Worm (Caenorhabditis elegans): ENCODE measurements around the gene ZK669.5.

ZK669.5 gene

DNA sequence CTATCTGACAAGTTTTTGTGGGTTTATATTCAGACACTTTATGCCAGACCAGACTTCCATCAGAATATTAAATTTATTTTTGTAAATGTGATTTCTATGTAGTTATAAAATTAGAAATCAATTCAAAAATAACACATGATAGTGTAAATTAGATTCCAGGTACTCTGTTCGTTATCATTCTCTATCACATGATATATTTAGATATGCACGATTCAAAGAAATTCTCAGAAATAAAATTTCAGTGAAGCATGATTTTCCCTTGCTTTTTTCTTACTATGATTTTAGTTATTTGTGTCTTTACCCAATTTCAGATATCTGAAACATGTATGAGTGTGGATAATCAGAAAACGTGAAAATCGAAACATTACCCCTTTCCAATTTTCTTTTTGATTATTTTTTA is 30.8 kb upstream of the ZK669.5 start:
- no peak for TF ChIP-seq nfya-1 (tag; optimal IDR thresholded peaks at IDR 0.05)
- TF ChIP-seq nhr-11 (tag; optimal IDR thresholded peaks at IDR 0.05), result no peak
- TF ChIP-seq unc-42 (tag; optimal IDR thresholded peaks at IDR 0.05), result no peak
- TF ChIP-seq C08G9.2 (tag; optimal IDR thresholded peaks at IDR 0.05), result no peak
- TF ChIP-seq ceh-18 (tag; optimal IDR thresholded peaks at IDR 0.05), result no peak
- TF ChIP-seq unc-86 (tag; optimal IDR thresholded peaks at IDR 0.05), result no peak
- no peak for TF ChIP-seq sox-2 (GFP tag; IDR thresholded peaks at IDR 0.05)
- TF ChIP-seq ztf-16 (tag; optimal IDR thresholded peaks at IDR 0.05), result no peak
- TF ChIP-seq fax-1 (tag; optimal IDR thresholded peaks at IDR 0.05), result no peak

DNA sequence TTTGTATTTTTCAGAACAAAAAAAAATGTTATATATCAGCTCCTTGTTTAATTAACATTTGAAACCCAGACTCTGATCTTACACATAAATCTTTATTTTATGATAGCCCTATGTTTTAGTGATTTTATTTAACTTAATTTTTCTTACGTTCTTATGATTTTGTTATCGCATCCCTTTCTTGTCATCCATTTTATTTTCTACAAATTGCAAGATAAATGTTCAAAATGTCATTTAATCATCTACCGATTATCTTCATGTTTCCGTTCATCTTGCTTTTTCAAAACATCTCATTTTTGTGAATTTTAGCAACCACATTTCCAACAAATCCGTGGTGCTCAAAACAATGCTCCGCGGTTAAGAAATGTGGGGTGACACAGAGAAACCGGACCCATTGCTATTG is 29.6 kb upstream of the ZK669.5 start, which contains the start of gene DH11.5:
Gene DH11.5, plus strand, starts transcription at position 301 of the 400 bp plus-strand sequence.
- TF ChIP-seq unc-86 (tag; optimal IDR thresholded peaks at IDR 0.05), result no peak
- no peak for TF ChIP-seq ceh-2 (tag; optimal IDR thresholded peaks at IDR 0.05)
- no peak for TF ChIP-seq ceh-30 (tag; optimal IDR thresholded peaks at IDR 0.05)
- no peak for TF ChIP-seq sdc-2 (tag; optimal IDR thresholded peaks at IDR 0.05)
- TF ChIP-seq ceh-14 (tag; optimal IDR thresholded peaks at IDR 0.05), result no peak
- no peak for TF ChIP-seq ama-1 (optimal IDR thresholded peaks at IDR 0.05)
- TF ChIP-seq gmeb-2 (tag; optimal IDR thresholded peaks at IDR 0.05), result no peak
- no peak for TF ChIP-seq mec-3 (tag; optimal IDR thresholded peaks at IDR 0.05; ENCODE audit: borderline replicate concordance)

DNA sequence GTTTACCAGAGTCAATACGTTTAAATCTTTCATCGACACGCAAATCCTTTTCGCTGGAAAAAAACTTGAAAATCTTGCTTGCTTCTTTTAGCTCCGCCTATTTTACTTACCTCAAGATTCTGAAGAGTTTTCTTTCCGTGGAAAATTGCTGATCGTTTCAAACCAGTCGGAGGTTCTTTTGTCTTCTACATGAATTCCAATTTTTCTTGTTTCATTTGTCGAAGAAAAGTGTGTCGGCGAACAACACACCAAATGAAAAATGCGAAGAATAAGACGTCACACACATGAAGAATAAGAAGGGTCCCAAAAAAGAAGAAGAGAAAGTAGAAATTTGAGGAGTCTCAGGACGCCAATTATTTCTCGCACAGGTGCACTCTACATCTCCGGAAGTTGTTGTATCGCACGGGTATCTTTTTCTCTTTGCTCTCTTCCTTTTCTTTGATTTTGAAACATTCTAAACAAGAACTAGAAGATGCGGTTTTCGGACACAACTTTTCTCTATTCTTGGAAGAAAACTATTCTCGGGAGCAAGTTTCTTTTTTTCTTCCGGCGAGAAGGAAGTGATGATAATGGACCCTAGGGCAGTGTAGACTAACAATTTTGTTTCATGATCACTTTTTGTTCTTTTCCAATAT is 27.6 kb upstream of the ZK669.5 start:
- TF ChIP-seq ceh-18 (tag; optimal IDR thresholded peaks at IDR 0.05), result no peak
- no peak for TF ChIP-seq unc-55 (GFP tag; optimal IDR thresholded peaks at IDR 0.05)
- no peak for TF ChIP-seq nhr-11 (tag; optimal IDR thresholded peaks at IDR 0.05)
- TF ChIP-seq pax-1 (tag; optimal IDR thresholded peaks at IDR 0.05), result no peak
- TF ChIP-seq tbx-2 (tag; optimal IDR thresholded peaks at IDR 0.05), result no peak
- TF ChIP-seq ceh-34 (tag; optimal IDR thresholded peaks at IDR 0.05), result no peak
- TF ChIP-seq sox-4 (tag; optimal IDR thresholded peaks at IDR 0.05), result no peak
- no peak for TF ChIP-seq F13H6.1 (tag; optimal IDR thresholded peaks at IDR 0.05)
- TF ChIP-seq hlh-6 (tag; optimal IDR thresholded peaks at IDR 0.05), result no peak
- TF ChIP-seq npax-4 (tag; optimal IDR thresholded peaks at IDR 0.05), result no peak

DNA sequence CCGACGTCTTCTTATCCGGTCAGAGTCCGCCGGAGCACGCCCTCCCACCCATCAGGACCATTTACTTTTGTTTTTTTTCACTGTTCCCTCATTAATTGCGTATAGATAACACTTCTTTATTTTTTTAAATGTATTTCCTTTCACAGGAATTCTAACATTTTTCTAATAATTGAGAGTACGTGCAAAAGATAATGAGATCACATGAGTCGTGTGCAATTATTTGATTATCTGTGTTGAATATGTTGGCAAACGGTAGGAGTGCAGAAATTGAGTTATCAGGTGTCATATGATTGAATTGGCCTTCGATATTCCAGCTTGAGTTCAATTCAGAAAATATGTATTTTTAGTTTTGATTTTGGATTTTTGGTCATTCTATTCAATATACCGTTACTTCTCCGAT is 21.7 kb upstream of the ZK669.5 start:
- TF ChIP-seq unc-42 (tag; optimal IDR thresholded peaks at IDR 0.05), result peak; percentile 50
- no peak for TF ChIP-seq ztf-16 (tag; optimal IDR thresholded peaks at IDR 0.05)

DNA sequence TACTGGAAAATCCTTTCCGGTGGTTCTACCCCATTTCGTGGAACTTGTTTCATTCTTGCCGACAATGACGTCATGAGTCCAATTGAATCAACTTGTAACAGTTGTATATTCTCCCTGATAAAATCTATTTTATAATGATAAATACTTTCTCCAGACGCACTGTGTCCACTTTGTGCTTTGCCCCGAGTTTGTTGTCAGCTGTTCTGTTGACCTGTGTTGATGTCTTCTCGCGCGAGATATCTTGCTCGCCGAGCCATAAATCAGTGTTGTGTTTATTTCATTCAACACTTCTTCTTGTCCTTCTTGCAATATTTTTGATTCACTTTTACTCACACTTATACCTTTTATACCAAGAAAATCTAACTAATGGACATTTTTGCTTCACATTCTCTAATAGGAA is 15.5 kb upstream of the ZK669.5 start:
- TF ChIP-seq ceh-14 (tag; optimal IDR thresholded peaks at IDR 0.05) (no peak), dve-1 (tag; optimal IDR thresholded peaks at IDR 0.05) (no peak), Y22D7AL.16 (tag; optimal IDR thresholded peaks at IDR 0.05) (no peak), elt-2 (tag; optimal IDR thresholded peaks at IDR 0.05) (no peak), fax-1 (tag; optimal IDR thresholded peaks at IDR 0.05) (no peak), lim-6 (tag; optimal IDR thresholded peaks at IDR 0.05) (no peak), ets-4 (tag; optimal IDR thresholded peaks at IDR 0.05) (no peak), hlh-8 (tag; optimal IDR thresholded peaks at IDR 0.05) (no peak), mec-3 (tag; optimal IDR thresholded peaks at IDR 0.05; ENCODE audit: borderline replicate concordance) (no peak), gmeb-2 (tag; optimal IDR thresholded peaks at IDR 0.05) (no peak), fkh-10 (GFP tag; optimal IDR thresholded peaks at IDR 0.05) (no peak)

DNA sequence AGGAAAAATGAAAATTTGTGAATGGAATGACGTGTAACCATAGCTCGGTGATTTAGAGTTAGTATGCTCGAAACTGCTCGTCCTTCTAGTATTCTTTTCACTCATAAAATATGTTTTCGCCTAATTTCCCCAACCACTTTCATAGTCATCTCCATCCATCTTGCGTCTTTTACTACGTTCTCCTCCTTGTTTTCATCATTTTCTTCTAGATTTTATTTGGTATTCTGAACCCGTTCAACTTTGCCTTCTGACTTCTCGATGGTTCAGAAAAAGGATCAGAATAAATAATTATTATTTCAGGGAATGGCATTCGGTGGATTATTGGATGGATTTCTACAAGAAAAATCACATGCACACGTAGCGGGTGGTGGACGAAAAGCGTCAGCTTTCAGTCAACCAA is 11.9 kb upstream of the ZK669.5 start, which contains the start of gene C04H4.1:
Gene C04H4.1, plus strand, starts transcription at position 301 of the 400 bp plus-strand sequence.
- TF ChIP-seq unc-86 (tag; optimal IDR thresholded peaks at IDR 0.05) (no peak), K09A11.1 (tag; optimal IDR thresholded peaks at IDR 0.05; ENCODE audit: insufficient read depth) (no peak), pat-9 (tag; optimal IDR thresholded peaks at IDR 0.05) (no peak), elt-2 (tag; optimal IDR thresholded peaks at IDR 0.05) (no peak), fkh-10 (GFP tag; optimal IDR thresholded peaks at IDR 0.05) (no peak), npax-4 (tag; optimal IDR thresholded peaks at IDR 0.05) (no peak), tbx-7 (tag; optimal IDR thresholded peaks at IDR 0.05) (no peak), unc-42 (tag; optimal IDR thresholded peaks at IDR 0.05) (no peak), hlh-8 (tag; optimal IDR thresholded peaks at IDR 0.05) (no peak)

Data from whole organism, late embryonic.